Worm (Caenorhabditis elegans): Measurements from ENCODE around the gene cng-1.

ce11 chrV:15016795-15017429 lies 14.4 kb downstream of the cng-1 start:
- no peak for TF ChIP-seq tbx-2 (tag; optimal IDR thresholded peaks at IDR 0.05)
- no peak for TF ChIP-seq aha-1 (tag; optimal IDR thresholded peaks at IDR 0.05)
- TF ChIP-seq nhr-237 (tag; optimal IDR thresholded peaks at IDR 0.05): no peak
- peak in 1 of 6 experiments; percentile 16 for TF ChIP-seq elt-3 (tag; optimal IDR thresholded peaks at IDR 0.05)
